Worm (Caenorhabditis elegans) whole organism, L2 larva: ENCODE results near the gene F12F6.7.

Experiments used
- C34F6.9 ChIP-seq: fragments of 150-350 bp; optimal IDR thresholded peaks from 2 replicates; lab custom pipeline; 2014; ENCODE audit warnings: missing biosample characterization, missing genetic modification characterization
- F13H6.1 ChIP-seq: sonication (generic microtip); optimal IDR thresholded peaks from 2 replicates; lab custom pipeline; 2016; ENCODE audit warnings: missing genetic modification characterization, missing compliant biosample characterization
- R02D3.7 ChIP-seq: fragments of 150-350 bp; optimal IDR thresholded peaks from 2 replicates; lab custom pipeline; 2014; ENCODE audit warnings: missing biosample characterization, missing genetic modification characterization
- Y55F3AM.14 ChIP-seq: fragments of 200-800 bp; sonication (Bioruptor generic); optimal IDR thresholded peaks from 2 replicates; lab custom pipeline; 2018; ENCODE audit warnings: mild to moderate bottlenecking, missing genetic modification characterization, missing compliant biosample characterization
- ZK546.5 ChIP-seq: sonication (generic microtip); optimal IDR thresholded peaks from 2 replicates; lab custom pipeline; 2017; ENCODE audit warnings: missing biosample characterization, missing genetic modification characterization
- aly-2 ChIP-seq: fragments of 150-350 bp; optimal IDR thresholded peaks from 2 replicates; lab custom pipeline; 2014; ENCODE audit warnings: missing biosample characterization, missing genetic modification characterization
- ama-1 ChIP-seq: fragments of 150-350 bp; optimal IDR thresholded peaks from 2 replicates; lab custom pipeline; 2018; ENCODE audit warnings: inconsistent platforms
- blmp-1 ChIP-seq: sonication (generic microtip); optimal IDR thresholded peaks from 2 replicates; lab custom pipeline; 2017; ENCODE audit warnings: missing genetic modification characterization, mild to moderate bottlenecking, missing compliant biosample characterization, antibody characterized with exemption, moderate library complexity; ENCODE audit not compliant: insufficient read depth
- ceh-16 ChIP-seq: fragments of 150-350 bp; optimal IDR thresholded peaks from 2 replicates; lab custom pipeline; 2014; ENCODE audit warnings: missing biosample characterization, missing genetic modification characterization
- ceh-82 ChIP-seq: fragments of 150-350 bp; optimal IDR thresholded peaks from 2 replicates; lab custom pipeline; 2014; ENCODE audit warnings: missing biosample characterization, missing genetic modification characterization
- crh-2 ChIP-seq: sonication (generic microtip); optimal IDR thresholded peaks from 2 replicates; lab custom pipeline; 2017; ENCODE audit warnings: missing biosample characterization, missing genetic modification characterization
- egl-27 ChIP-seq: sonication (generic microtip); optimal IDR thresholded peaks from 3 replicates; lab custom pipeline; 2017; ENCODE audit warnings: missing biosample characterization, missing genetic modification reagents, missing genetic modification characterization
- elt-1 ChIP-seq: fragments of 150-350 bp; optimal IDR thresholded peaks from 2 replicates; lab custom pipeline; 2014; ENCODE audit warnings: missing biosample characterization, missing genetic modification characterization
- fos-1 ChIP-seq: fragments of 150-350 bp; optimal IDR thresholded peaks from 2 replicates; lab custom pipeline; 2014; ENCODE audit warnings: missing biosample characterization, missing genetic modification characterization
- gmeb-1 ChIP-seq: fragments of 150-350 bp; optimal IDR thresholded peaks from 2 replicates; lab custom pipeline; 2014; ENCODE audit warnings: missing biosample characterization, missing genetic modification characterization
- lin-11 ChIP-seq: fragments of 150-350 bp; sonication (generic microtip); optimal IDR thresholded peaks from 2 replicates; lab custom pipeline; 2014; ENCODE audit warnings: missing biosample characterization, missing genetic modification characterization, inconsistent platforms, mixed read lengths
- lin-13 ChIP-seq: fragments of 150-350 bp; optimal IDR thresholded peaks from 2 replicates; lab custom pipeline; 2014; ENCODE audit warnings: missing biosample characterization, missing genetic modification reagents, missing genetic modification characterization
- lin-39 ChIP-seq: fragments of 150-350 bp; optimal IDR thresholded peaks from 2 replicates; lab custom pipeline; 2014; ENCODE audit warnings: missing biosample characterization, missing genetic modification reagents, missing genetic modification characterization
- lsy-2 ChIP-seq, 2 experiments: fragments of 150-350 bp in 1 of 2; sonication (generic microtip) in 1 of 2; optimal IDR thresholded peaks; 2 replicates each; lab custom pipeline; 2014 to 2017; ENCODE audit warnings: missing biosample characterization in 2 of 2, missing genetic modification characterization in 2 of 2
- mbf-1 ChIP-seq: sonication (generic microtip); optimal IDR thresholded peaks from 2 replicates; lab custom pipeline; 2017; ENCODE audit warnings: missing biosample characterization, missing genetic modification characterization
- mdl-1 ChIP-seq, 2 experiments: fragments of 150-350 bp in 1 of 2; sonication (generic microtip) in 1 of 2; optimal IDR thresholded peaks; 2 replicates each; lab custom pipeline; 2017; ENCODE audit warnings: missing biosample characterization in 2 of 2, missing genetic modification characterization in 2 of 2
- nhr-129 ChIP-seq: fragments of 150-350 bp; optimal IDR thresholded peaks from 2 replicates; lab custom pipeline; 2014; ENCODE audit warnings: missing biosample characterization, missing genetic modification characterization
- nhr-21 ChIP-seq: fragments of 150-350 bp; optimal IDR thresholded peaks from 2 replicates; lab custom pipeline; 2014; ENCODE audit warnings: missing biosample characterization, missing genetic modification characterization
- nhr-23 ChIP-seq: fragments of 150-350 bp; optimal IDR thresholded peaks from 2 replicates; lab custom pipeline; 2014; ENCODE audit warnings: missing biosample characterization, missing genetic modification reagents, missing genetic modification characterization
- nhr-237 ChIP-seq: fragments of 150-350 bp; optimal IDR thresholded peaks from 2 replicates; lab custom pipeline; 2014; ENCODE audit warnings: missing biosample characterization, missing genetic modification characterization
- nhr-25 ChIP-seq: fragments of 150-350 bp; sonication (generic microtip); optimal IDR thresholded peaks from 3 replicates; lab custom pipeline; 2014; ENCODE audit warnings: missing biosample characterization, missing genetic modification characterization
- nhr-6 ChIP-seq: fragments of 150-350 bp; optimal IDR thresholded peaks from 2 replicates; lab custom pipeline; 2014; ENCODE audit warnings: missing biosample characterization, missing genetic modification characterization
- nhr-77 ChIP-seq: fragments of 150-350 bp; optimal IDR thresholded peaks from 2 replicates; lab custom pipeline; 2014; ENCODE audit warnings: missing biosample characterization, missing genetic modification characterization
- sem-4 ChIP-seq: fragments of 150-350 bp; optimal IDR thresholded peaks from 2 replicates; lab custom pipeline; 2014; ENCODE audit warnings: missing biosample characterization, missing genetic modification reagents, missing genetic modification characterization
- skn-1 ChIP-seq: sonication (generic microtip); optimal IDR thresholded peaks from 2 replicates; lab custom pipeline; 2017; ENCODE audit warnings: missing biosample characterization, missing genetic modification characterization
- sma-3 ChIP-seq: sonication (generic microtip); optimal IDR thresholded peaks from 2 replicates; lab custom pipeline; 2016; ENCODE audit warnings: missing genetic modification reagents, missing genetic modification characterization, missing compliant biosample characterization
- sma-9 ChIP-seq, 2 experiments: fragments of 150-350 bp in 1 of 2; sonication (generic microtip) in 1 of 2; optimal IDR thresholded peaks; 2 replicates each; lab custom pipeline; 2014 to 2016; ENCODE audit warnings: missing genetic modification characterization in 2 of 2, mild to moderate bottlenecking in 1 of 2, missing biosample characterization in 1 of 2, missing compliant biosample characterization in 1 of 2, missing genetic modification reagents in 1 of 2, moderate library complexity in 1 of 2
- snpc-4 ChIP-seq: fragments of 150-350 bp; optimal IDR thresholded peaks from 2 replicates; lab custom pipeline; 2014; ENCODE audit warnings: missing biosample characterization, missing genetic modification characterization
- unc-55 ChIP-seq: fragments of 150-350 bp; sonication (generic microtip); optimal IDR thresholded peaks from 3 replicates; lab custom pipeline; 2014; ENCODE audit warnings: missing biosample characterization, missing genetic modification reagents, missing genetic modification characterization
- unc-62 ChIP-seq: fragments of 150-350 bp; optimal IDR thresholded peaks from 2 replicates; lab custom pipeline; 2014; ENCODE audit warnings: missing biosample characterization, missing genetic modification reagents, missing genetic modification characterization
- zag-1 ChIP-seq: fragments of 150-350 bp; optimal IDR thresholded peaks from 2 replicates; lab custom pipeline; 2014; ENCODE audit warnings: missing biosample characterization, missing genetic modification characterization
- ztf-11 ChIP-seq: sonication (generic microtip); optimal IDR thresholded peaks from 2 replicates; lab custom pipeline; 2017; ENCODE audit warnings: missing biosample characterization, missing genetic modification characterization
- ztf-4 ChIP-seq: fragments of 150-350 bp; optimal IDR thresholded peaks from 2 replicates; lab custom pipeline; 2014; ENCODE audit warnings: missing biosample characterization, missing genetic modification characterization

Gene F12F6.7

ce11 chrIV:11561677-11562076, at the start of gene F12F6.7:
TSS of gene F12F6.7 (minus strand) at chrIV:11561833.
- TF ChIP-seq nhr-21 (tag; lab: Kevin White, UChicago) (peak; percentile 9), fos-1 (tag; lab: Kevin White, UChicago) (no peak), Y55F3AM.14 (no peak)

- TF ChIP-seq skn-1 (tag; lab: Kevin White, UChicago) (peak; percentile 30), lsy-2 (tag; optimal IDR thresholded peaks at IDR 0.05; lab: Kevin White, UChicago) (peak in 1 of 2 experiments; percentile 72), nhr-25 (peak; percentile 51), sem-4 (tag; lab: Kevin White, UChicago) (no peak), gmeb-1 (tag; lab: Kevin White, UChicago) (peak; percentile 40), crh-2 (tag; lab: Kevin White, UChicago) (peak; percentile 50), F13H6.1 (tag; lab: Kevin White, UChicago) (peak; percentile 29), unc-55 (GFP tag; lab: Kevin White, UChicago) (peak; percentile 68), ceh-16 (no peak), sma-9 (GFP tag; optimal IDR thresholded peaks at IDR 0.05; lab: Kevin White, UChicago) (peak; percentile 18), sma-9 (tag; optimal IDR thresholded peaks at IDR 0.05; lab: Kevin White, UChicago) (no peak), snpc-4 (tag; lab: Kevin White, UChicago) (peak; percentile 18), zag-1 (tag; lab: Kevin White, UChicago) (no peak), nhr-21 (tag; lab: Kevin White, UChicago) (no peak), nhr-237 (tag; lab: Kevin White, UChicago) (no peak), sma-3 (GFP tag; lab: Kevin White, UChicago) (peak; percentile 55), ama-1 (lab: Kevin White, UChicago) (no peak), lin-13 (GFP tag; lab: Kevin White, UChicago) (peak; percentile 27), lin-39 (no peak), nhr-77 (tag; lab: Kevin White, UChicago) (no peak), blmp-1 (tag; lab: Kevin White, UChicago) (peak; percentile 31), nhr-129 (tag; lab: Kevin White, UChicago) (peak; percentile 69), fos-1 (tag; lab: Kevin White, UChicago) (peak; percentile 13), elt-1 (no peak), C34F6.9 (tag; lab: Kevin White, UChicago) (peak; percentile 72), nhr-23 (tag; lab: Kevin White, UChicago) (no peak)
Measured at ce11 chrIV:11604909-11605308, 43.3 kb upstream of the F12F6.7 start, which contains the start of the genes ragc-1 and Y24F12A.1. TSS of gene ragc-1 (minus strand) at chrIV:11604933. TSS of gene Y24F12A.1 (plus strand) at chrIV:11605254.

- TF ChIP-seq ztf-11 (no peak), lin-39 (no peak), R02D3.7 (tag; lab: Kevin White, UChicago) (no peak)
Measured at ce11 chrIV:11603265-11603840, 41.7 kb upstream of the F12F6.7 start.

- no peak for TF ChIP-seq ztf-11
- TF ChIP-seq F13H6.1 (tag; lab: Kevin White, UChicago), result no peak
- no peak for TF ChIP-seq ztf-4 (tag; lab: Kevin White, UChicago)
Measured at ce11 chrIV:11602498-11603068, 41.0 kb upstream of the F12F6.7 start, which contains the start of gene rps-11. TSS of gene rps-11 (plus strand) at chrIV:11602641.

ce11 chrIV:11601721-11602405, 40.2 kb upstream of the F12F6.7 start:
- TF ChIP-seq sma-3 (GFP tag; lab: Kevin White, UChicago) (peak; percentile 46), ama-1 (lab: Kevin White, UChicago) (peak; percentile 39), blmp-1 (tag; lab: Kevin White, UChicago) (peak; percentile 26), unc-62 (no peak), C34F6.9 (tag; lab: Kevin White, UChicago) (peak; percentile 79), ztf-4 (tag; lab: Kevin White, UChicago) (peak; percentile 32), unc-55 (GFP tag; lab: Kevin White, UChicago) (peak; percentile 92), nhr-237 (tag; lab: Kevin White, UChicago) (no peak), R02D3.7 (tag; lab: Kevin White, UChicago) (no peak), lin-11 (tag; lab: Kevin White, UChicago) (peak; percentile 81), egl-27 (tag; lab: Kevin White, UChicago) (no peak), ZK546.5 (tag; lab: Kevin White, UChicago) (peak; percentile 26), mdl-1 (tag; optimal IDR thresholded peaks at IDR 0.05; lab: Kevin White, UChicago) (no peak), fos-1 (tag; lab: Kevin White, UChicago) (peak; percentile 23), nhr-6 (no peak), nhr-25 (peak; percentile 50), lsy-2 (tag; optimal IDR thresholded peaks at IDR 0.05; lab: Kevin White, UChicago) (peak; percentile 57 to 94), F13H6.1 (tag; lab: Kevin White, UChicago) (peak; percentile 40), lin-13 (GFP tag; lab: Kevin White, UChicago) (peak; percentile 65), sma-9 (GFP tag; optimal IDR thresholded peaks at IDR 0.05; lab: Kevin White, UChicago) (peak; percentile 51), sma-9 (tag; optimal IDR thresholded peaks at IDR 0.05; lab: Kevin White, UChicago) (no peak), ceh-82 (tag; lab: Kevin White, UChicago) (no peak), crh-2 (tag; lab: Kevin White, UChicago) (peak; percentile 57), nhr-129 (tag; lab: Kevin White, UChicago) (peak; percentile 63), mbf-1 (tag; lab: Kevin White, UChicago) (no peak), skn-1 (tag; lab: Kevin White, UChicago) (peak; percentile 49), nhr-21 (tag; lab: Kevin White, UChicago) (peak; percentile 4), gmeb-1 (tag; lab: Kevin White, UChicago) (peak; percentile 75), aly-2 (tag; lab: Kevin White, UChicago) (no peak)
